Fruit fly (Drosophila melanogaster) S2 (cell line): ENCODE results near the gene Msr-110.

Source experiments
- CG8478 ChIP-seq: fragments of >200 bp; optimal IDR thresholded peaks from 2 replicates; lab custom pipeline; 2018
- CTCF ChIP-seq, 2 experiments: fragments of >200 bp; optimal IDR thresholded peaks; 2 replicates each; lab custom pipeline; 2018

DNA sequence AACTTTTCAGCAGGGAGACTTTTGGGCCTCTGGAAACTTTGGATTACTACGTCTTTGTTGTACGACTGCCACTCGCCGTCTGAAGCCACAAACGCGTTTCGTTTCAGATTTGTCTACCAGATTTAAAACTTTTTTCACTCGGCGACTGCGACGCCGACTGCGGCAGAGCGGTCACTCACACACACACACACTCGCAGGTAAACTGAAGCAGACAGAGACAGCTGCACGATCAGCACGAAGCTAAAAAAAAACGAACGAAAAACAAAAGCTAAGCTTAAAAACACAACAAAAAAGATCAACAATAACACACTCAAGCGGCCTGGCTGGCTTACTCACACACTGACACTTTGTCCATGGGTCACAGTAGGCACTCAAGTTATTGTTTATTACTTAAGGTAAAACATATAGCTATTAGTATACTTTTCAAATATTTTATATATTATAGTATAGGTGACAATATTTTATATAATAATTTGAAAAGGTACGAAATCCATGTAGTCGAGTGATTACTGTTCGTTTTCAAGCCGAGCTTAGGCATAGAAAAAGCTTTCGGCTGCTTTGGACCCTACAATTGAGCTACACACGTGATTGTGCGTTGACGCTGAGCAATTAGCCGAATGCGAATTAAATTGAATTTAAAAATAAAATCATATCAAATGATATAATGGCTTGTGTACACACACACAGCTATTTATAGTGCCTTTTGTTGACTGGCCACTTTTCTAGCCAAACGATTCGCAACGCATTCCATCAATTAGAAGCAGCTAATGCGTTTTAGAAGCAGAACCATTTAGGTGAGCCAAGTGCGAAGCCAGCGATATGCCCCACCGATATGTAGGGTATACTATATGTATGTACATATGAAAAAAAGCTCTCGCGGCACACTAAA lies at the start of gene Msr-110:
- TF ChIP-seq CTCF (optimal IDR thresholded peaks at IDR 0.05; lab: Kevin White, UChicago) (no peak), CG8478 (no peak)
